Fruit fly (Drosophila melanogaster) whole organism, embryonic: ENCODE results near the gene CG5863.
A peak's percentile ranks its signal among the peaks of the same experiment; 100 is the strongest.

ENCODE experiments used
- Bdp1 ChIP-seq: fragments of 200-800 bp; sonication (Bioruptor generic); optimal IDR thresholded peaks from 3 replicates; lab custom pipeline; 2016; ENCODE audit warnings: missing biosample characterization, missing genetic modification characterization
- CG10209 ChIP-seq: fragments of 200-800 bp; sonication (Bioruptor generic); optimal IDR thresholded peaks from 3 replicates; lab custom pipeline; 2017; ENCODE audit warnings: missing biosample characterization, mild to moderate bottlenecking, missing genetic modification characterization, missing genetic modification reagents
- CG11695 ChIP-seq: fragments of 200-800 bp; sonication (Bioruptor generic); IDR thresholded peaks from 3 replicates; pipeline ENCODE4 v1.3.6; 2022; ENCODE audit warnings: missing biosample characterization, missing genetic modification characterization
- CG11696 ChIP-seq: fragments of 200-800 bp; sonication (Bioruptor generic); IDR thresholded peaks from 2 replicates; pipeline ENCODE4 v1.3.6; 2022; ENCODE audit warnings: missing biosample characterization, missing genetic modification characterization
- CG12942 ChIP-seq: fragments of 200-800 bp; sonication (Bioruptor generic); optimal IDR thresholded peaks from 3 replicates; lab custom pipeline; 2016; ENCODE audit warnings: missing biosample characterization, missing genetic modification characterization
- CG13424 ChIP-seq: fragments of 200-800 bp; sonication (Bioruptor generic); optimal IDR thresholded peaks from 2 replicates; lab custom pipeline; 2019; ENCODE audit warnings: missing biosample characterization, mild to moderate bottlenecking, missing genetic modification characterization, moderate library complexity
- CG13775 ChIP-seq: fragments of 200-800 bp; sonication (Bioruptor generic); optimal IDR thresholded peaks from 3 replicates; lab custom pipeline; 2017; ENCODE audit warnings: missing biosample characterization, mild to moderate bottlenecking, missing genetic modification characterization
- CG13894 ChIP-seq: fragments of 200-800 bp; sonication (Bioruptor generic); optimal IDR thresholded peaks from 3 replicates; lab custom pipeline; 2018; ENCODE audit warnings: missing biosample characterization, mild to moderate bottlenecking, missing genetic modification characterization, moderate library complexity
- CG14965 ChIP-seq: fragments of 200-800 bp; sonication (Bioruptor generic); optimal IDR thresholded peaks from 2 replicates; lab custom pipeline; 2016; ENCODE audit warnings: missing biosample characterization, missing genetic modification characterization, borderline replicate concordance
- CG1529 ChIP-seq: fragments of 200-800 bp; sonication (Bioruptor generic); optimal IDR thresholded peaks from 3 replicates; lab custom pipeline; 2018; ENCODE audit warnings: missing biosample characterization, missing genetic modification characterization
- CG17802 ChIP-seq: fragments of 200-800 bp; sonication (Bioruptor generic); optimal IDR thresholded peaks from 2 replicates; lab custom pipeline; 2018; ENCODE audit warnings: missing biosample characterization, mild to moderate bottlenecking, missing genetic modification characterization, moderate library complexity
- CG18599 ChIP-seq: fragments of 200-800 bp; sonication (Bioruptor generic); optimal IDR thresholded peaks from 3 replicates; lab custom pipeline; 2017; ENCODE audit warnings: missing biosample characterization, missing genetic modification characterization, mild to moderate bottlenecking, moderate library complexity, missing genetic modification reagents
- CG2199 ChIP-seq: fragments of 200-800 bp; sonication (Bioruptor generic); IDR thresholded peaks from 3 replicates; pipeline ENCODE4 v1.3.6; 2022; ENCODE audit warnings: missing biosample characterization, missing genetic modification characterization
- CG4404 ChIP-seq: fragments of 200-800 bp; sonication (Bioruptor generic); IDR thresholded peaks from 2 replicates; pipeline ENCODE4 v1.3.6; 2022; ENCODE audit warnings: missing biosample characterization, missing genetic modification characterization
- CG4617 ChIP-seq: fragments of 200-800 bp; sonication (Bioruptor generic); optimal IDR thresholded peaks from 3 replicates; lab custom pipeline; 2016; ENCODE audit warnings: missing biosample characterization, missing genetic modification characterization, borderline replicate concordance
- CG4854 ChIP-seq: fragments of 200-800 bp; sonication (Bioruptor generic); optimal IDR thresholded peaks from 2 replicates; lab custom pipeline; 2016; ENCODE audit warnings: missing biosample characterization, missing genetic modification characterization, inconsistent platforms
- CG6813 ChIP-seq: fragments of 200-800 bp; sonication (Bioruptor generic); optimal IDR thresholded peaks from 2 replicates; lab custom pipeline; 2017; ENCODE audit warnings: missing biosample characterization, missing genetic modification characterization, mild to moderate bottlenecking, moderate library complexity, missing genetic modification reagents
- CG8359 ChIP-seq: fragments of 200-800 bp; sonication (Bioruptor generic); optimal IDR thresholded peaks from 2 replicates; lab custom pipeline; 2017; ENCODE audit warnings: missing biosample characterization, mild to moderate bottlenecking, missing genetic modification characterization, borderline replicate concordance
- Dip3 ChIP-seq: fragments of 200-800 bp; sonication (Bioruptor generic); optimal IDR thresholded peaks from 3 replicates; lab custom pipeline; 2016; ENCODE audit warnings: missing biosample characterization, missing genetic modification characterization
- Doc2 ChIP-seq: fragments of 200-800 bp; sonication (Bioruptor generic); IDR thresholded peaks from 2 replicates; pipeline ENCODE4 v1.3.6; 2022; ENCODE audit warnings: missing biosample characterization, missing genetic modification characterization
- Drgx ChIP-seq: fragments of 200-800 bp; sonication (Bioruptor generic); IDR thresholded peaks from 2 replicates; pipeline ENCODE4 v1.3.6; 2022; ENCODE audit warnings: missing biosample characterization, missing genetic modification characterization
- E2f1 ChIP-seq: fragments of 200-800 bp; sonication (Bioruptor generic); IDR thresholded peaks from 2 replicates; pipeline ENCODE4 v1.3.6; 2022; ENCODE audit warnings: missing biosample characterization, missing genetic modification characterization
- Fer3 ChIP-seq: fragments of 200-800 bp; sonication (Bioruptor generic); optimal IDR thresholded peaks from 2 replicates; lab custom pipeline; 2018; ENCODE audit warnings: missing biosample characterization, mild to moderate bottlenecking, missing genetic modification characterization, moderate library complexity
- Gug ChIP-seq: fragments of 200-800 bp; sonication (Bioruptor generic); IDR thresholded peaks from 4 replicates; pipeline ENCODE4 v1.3.6; 2022; ENCODE audit warnings: missing biosample characterization, missing genetic modification characterization
- Hr3 ChIP-seq: fragments of 200-800 bp; sonication (Bioruptor generic); optimal IDR thresholded peaks from 3 replicates; lab custom pipeline; 2016; ENCODE audit warnings: missing biosample characterization, missing genetic modification characterization
- Kr ChIP-seq: fragments of 200-800 bp; sonication (Bioruptor generic); optimal IDR thresholded peaks from 2 replicates; lab custom pipeline; 2017; ENCODE audit warnings: missing biosample characterization, mild to moderate bottlenecking, missing genetic modification characterization
- Lpt ChIP-seq: fragments of >200 bp; optimal IDR thresholded peaks from 2 replicates; lab custom pipeline; 2018; ENCODE audit warnings: missing biosample characterization, missing genetic modification characterization
- NfI ChIP-seq: fragments of 200-800 bp; sonication (Bioruptor generic); optimal IDR thresholded peaks from 3 replicates; lab custom pipeline; 2018; ENCODE audit warnings: missing biosample characterization, mild to moderate bottlenecking, missing genetic modification characterization, moderate library complexity
- Oli ChIP-seq: fragments of 200-800 bp; sonication (Bioruptor generic); optimal IDR thresholded peaks from 2 replicates; lab custom pipeline; 2018; ENCODE audit warnings: missing biosample characterization, mild to moderate bottlenecking, missing genetic modification characterization, moderate library complexity
- Pdp1 ChIP-seq, 2 experiments: fragments of 200-800 bp; sonication (Bioruptor generic); optimal IDR thresholded peaks; 3 replicates each; lab custom pipeline; 2016; ENCODE audit warnings: missing biosample characterization in 2 of 2, missing genetic modification characterization in 2 of 2, mild to moderate bottlenecking in 1 of 2, moderate library complexity in 1 of 2
- Rfx ChIP-seq: fragments of 200-800 bp; sonication (Bioruptor generic); IDR thresholded peaks from 2 replicates; pipeline ENCODE4 v1.3.6; 2022; ENCODE audit warnings: missing biosample characterization, missing genetic modification characterization
- Sry-β ChIP-seq: fragments of 200-800 bp; sonication (Bioruptor generic); optimal IDR thresholded peaks from 2 replicates; lab custom pipeline; 2018; ENCODE audit warnings: missing biosample characterization, mild to moderate bottlenecking, missing genetic modification characterization, moderate library complexity
- Ssrp ChIP-seq: fragments of 200-800 bp; sonication (Bioruptor generic); optimal IDR thresholded peaks from 2 replicates; lab custom pipeline; 2018; ENCODE audit warnings: missing biosample characterization, mild to moderate bottlenecking, missing genetic modification characterization, moderate library complexity
- TFAM ChIP-seq: fragments of 200-800 bp; sonication (Bioruptor generic); optimal IDR thresholded peaks from 2 replicates; lab custom pipeline; 2017; ENCODE audit warnings: missing biosample characterization, missing genetic modification characterization, inconsistent platforms
- aop ChIP-seq: fragments of 200-800 bp; sonication (Bioruptor generic); IDR thresholded peaks from 2 replicates; pipeline ENCODE4 v1.3.6; 2022; ENCODE audit warnings: missing biosample characterization, missing genetic modification characterization
- ara ChIP-seq: fragments of 200-800 bp; sonication (Bioruptor generic); IDR thresholded peaks from 2 replicates; pipeline ENCODE4 v1.3.6; 2022; ENCODE audit warnings: missing biosample characterization, missing genetic modification characterization
- crc ChIP-seq: fragments of 200-800 bp; sonication (Bioruptor generic); optimal IDR thresholded peaks from 2 replicates; lab custom pipeline; 2016; ENCODE audit warnings: missing biosample characterization, missing genetic modification characterization
- en ChIP-seq: fragments of 200-800 bp; sonication (Bioruptor generic); optimal IDR thresholded peaks from 2 replicates; lab custom pipeline; 2016; ENCODE audit warnings: missing biosample characterization, missing genetic modification characterization
- h ChIP-seq: fragments of >200 bp; optimal IDR thresholded peaks from 2 replicates; lab custom pipeline; 2017
- hkb ChIP-seq, 2 experiments: fragments of 200-800 bp in 1 of 2; fragments of >200 bp in 1 of 2; sonication (Bioruptor generic) in 1 of 2; IDR thresholded peaks in 1 of 2; optimal IDR thresholded peaks in 1 of 2; 2 replicates each; pipeline versions ENCODE4 v1.3.6 to Lab custom; 2017 to 2022; ENCODE audit warnings: missing biosample characterization in 1 of 2, missing genetic modification characterization in 1 of 2
- jumu ChIP-seq: fragments of 200-800 bp; sonication (Bioruptor generic); optimal IDR thresholded peaks from 3 replicates; lab custom pipeline; 2016; ENCODE audit warnings: missing biosample characterization, missing genetic modification characterization
- lilli ChIP-seq: fragments of 200-800 bp; sonication (Bioruptor generic); optimal IDR thresholded peaks from 3 replicates; lab custom pipeline; 2016; ENCODE audit warnings: missing biosample characterization, missing genetic modification characterization
- nerfin-2 ChIP-seq: fragments of 200-800 bp; sonication (Bioruptor generic); IDR thresholded peaks from 2 replicates; pipeline ENCODE4 v1.3.6; 2022; ENCODE audit warnings: missing biosample characterization, missing genetic modification characterization; ENCODE audit not compliant: partially characterized antibody
- nmo ChIP-seq: fragments of 200-800 bp; sonication (Bioruptor generic); optimal IDR thresholded peaks from 2 replicates; lab custom pipeline; 2018; ENCODE audit warnings: missing biosample characterization, mild to moderate bottlenecking, missing genetic modification characterization, moderate library complexity
- onecut ChIP-seq: fragments of 200-800 bp; sonication (Bioruptor generic); IDR thresholded peaks from 2 replicates; pipeline ENCODE4 v1.3.6; 2022; ENCODE audit warnings: missing biosample characterization, missing genetic modification characterization
- sens ChIP-seq: fragments of 200-800 bp; sonication (Bioruptor generic); peaks from one replicate; lab custom pipeline; 2016; ENCODE audit warnings: missing biosample characterization, missing genetic modification characterization
- slou ChIP-seq: fragments of 200-800 bp; sonication (Bioruptor generic); optimal IDR thresholded peaks from 3 replicates; lab custom pipeline; 2016; ENCODE audit warnings: missing biosample characterization, missing genetic modification characterization
- trem ChIP-seq: fragments of 200-800 bp; optimal IDR thresholded peaks from 3 replicates; lab custom pipeline; 2019; ENCODE audit warnings: missing biosample characterization, mild to moderate bottlenecking, missing genetic modification characterization, moderate library complexity
- trh ChIP-seq: fragments of 200-800 bp; sonication (Bioruptor generic); optimal IDR thresholded peaks from 2 replicates; lab custom pipeline; 2016; ENCODE audit warnings: missing biosample characterization, missing genetic modification characterization

The CG5863 gene

dm6 chr3R:17386168-17386819, 24.6 kb upstream of the CG5863 start (continued):
- TF ChIP-seq CG4404 (GFP tag; lab: Robert Waterston, UW) (peak; percentile 49; the same call in 1 of the 2 replicates), trem (tag; lab: Kevin White, UChicago) (peak; percentile 65), CG13775 (peak; percentile 3), CG13424 (tag; lab: Kevin White, UChicago) (peak; percentile 75), CG11696 (GFP tag; lab: Robert Waterston, UW) (no peak), aop (peak; percentile 42; the same call in 1 of the 2 replicates), CG1529 (GFP tag; lab: Kevin White, UChicago) (peak; percentile 65), Oli (tag; lab: Kevin White, UChicago) (peak; percentile 75), Fer3 (tag; lab: Kevin White, UChicago) (peak; percentile 65), lilli (GFP tag; lab: Kevin White, UChicago) (peak; percentile 52), jumu (GFP tag; lab: Kevin White, UChicago) (peak; percentile 27), nmo (GFP tag; lab: Kevin White, UChicago) (peak; percentile 74), E2f1 (GFP tag; lab: Robert Waterston, UW) (peak; percentile 71; the same call in 1 of the 2 replicates), en (no peak), slou (GFP tag; lab: Kevin White, UChicago) (no peak), Ssrp (tag; lab: Kevin White, UChicago) (peak; percentile 65), Hr3 (peak; percentile 62), Bdp1 (GFP tag; lab: Kevin White, UChicago) (no peak), CG4617 (GFP tag; lab: Kevin White, UChicago) (peak; percentile 2), Sry-β (GFP tag; lab: Kevin White, UChicago) (no peak), CG2199 (GFP tag; lab: Robert Waterston, UW) (peak; percentile 43; the same call in 1 of the 3 replicates), Rfx (GFP tag; lab: Robert Waterston, UW) (peak; percentile 43; the same call in 1 of the 2 replicates), Gug (GFP tag; lab: Robert Waterston, UW) (peak; percentile 66; the same call in 3 of the 4 replicates), ara (peak; percentile 85), onecut (GFP tag; lab: Robert Waterston, UW) (peak; percentile 100), CG4854 (no peak), h (lab: Kevin White, UChicago) (no peak), trh (GFP tag; lab: Kevin White, UChicago) (no peak), CG18599 (peak; percentile 73), hkb (optimal IDR thresholded peaks at IDR 0.05; lab: Kevin White, UChicago) (no peak), hkb (GFP tag; IDR thresholded peaks at IDR 0.05; lab: Robert Waterston, UW) (peak; percentile 86), sens (peak; percentile 94), CG12942 (no peak), CG10209 (GFP tag; lab: Kevin White, UChicago) (peak; percentile 44), Kr (GFP tag; lab: Kevin White, UChicago) (no peak), crc (GFP tag; lab: Kevin White, UChicago) (no peak), Pdp1 (GFP tag; optimal IDR thresholded peaks at IDR 0.05; lab: Kevin White, UChicago) (peak; percentile 38 to 58), Drgx (GFP tag; lab: Robert Waterston, UW) (peak; percentile 87), nerfin-2 (GFP tag; lab: Robert Waterston, UW) (no peak), TFAM (GFP tag; lab: Kevin White, UChicago) (no peak), CG13894 (no peak), CG6813 (peak; percentile 56), Lpt (GFP tag; lab: Kevin White, UChicago) (no peak), Dip3 (GFP tag; lab: Kevin White, UChicago) (peak; percentile 13), NfI (GFP tag; lab: Kevin White, UChicago) (peak; percentile 57), Doc2 (GFP tag; lab: Robert Waterston, UW) (no peak), CG17802 (peak; percentile 51), CG14965 (GFP tag; lab: Kevin White, UChicago) (no peak), CG8359 (no peak), CG11695 (GFP tag; lab: Robert Waterston, UW) (peak; percentile 61; the same call in 1 of the 3 replicates)
